Worm (Caenorhabditis elegans) whole organism, L4 larva: ENCODE measurements around the gene dpy-7.

Experiments
- F26F4.8 ChIP-seq: fragments of 200-800 bp; sonication (Bioruptor generic); conservative IDR thresholded peaks from 2 replicates; pipeline ENCODE4 v1.3.6; 2022; ENCODE audit warnings: missing genetic modification characterization, missing compliant biosample characterization
- F44E2.7 ChIP-seq: fragments of 200-800 bp; sonication (Bioruptor generic); IDR thresholded peaks from 2 replicates; pipeline ENCODE4 v2.1.2; 2022; ENCODE audit warnings: missing genetic modification characterization, missing compliant biosample characterization
- R02D3.7 ChIP-seq: fragments of 150-350 bp; sonication (generic microtip); optimal IDR thresholded peaks from 3 replicates; lab custom pipeline; 2014; ENCODE audit warnings: missing biosample characterization, missing genetic modification characterization
- T20F7.1 ChIP-seq: fragments of 200-800 bp; sonication (Bioruptor generic); optimal IDR thresholded peaks from 2 replicates; lab custom pipeline; 2018; ENCODE audit warnings: mild to moderate bottlenecking, missing genetic modification characterization, missing compliant biosample characterization
- T26A8.4 ChIP-seq: fragments of 200-800 bp; sonication (Bioruptor generic); IDR thresholded peaks from 2 replicates; pipeline ENCODE4 v1.3.6; 2022; ENCODE audit warnings: missing genetic modification characterization, missing compliant biosample characterization
- Y48G9A.11 ChIP-seq: fragments of 200-800 bp; sonication (Bioruptor generic); IDR thresholded peaks from 2 replicates; pipeline ENCODE4 v1.3.6; 2022; ENCODE audit warnings: missing genetic modification reagents, missing genetic modification characterization, missing compliant biosample characterization
- ZK337.2 ChIP-seq: fragments of 200-800 bp; sonication (Bioruptor generic); IDR thresholded peaks from 2 replicates; pipeline ENCODE4 v1.3.6; 2022; ENCODE audit warnings: missing genetic modification reagents, missing genetic modification characterization, missing compliant biosample characterization
- ZK546.5 ChIP-seq, 2 experiments: sonication (generic microtip); optimal IDR thresholded peaks; 2 replicates each; lab custom pipeline; 2017; ENCODE audit warnings: missing biosample characterization in 2 of 2, missing genetic modification characterization in 2 of 2
- aha-1 ChIP-seq: fragments of 150-350 bp; peaks from one replicate; lab custom pipeline; 2014; ENCODE audit warnings: missing biosample characterization, missing genetic modification characterization
- aly-2 ChIP-seq: sonication (generic microtip); optimal IDR thresholded peaks from 2 replicates; lab custom pipeline; 2018; ENCODE audit warnings: missing biosample characterization, missing genetic modification characterization
- ama-1 ChIP-seq: fragments of 150-350 bp; optimal IDR thresholded peaks from 2 replicates; lab custom pipeline; 2014; ENCODE audit warnings: inconsistent platforms, mixed read lengths
- arid-1 ChIP-seq: fragments of 200-800 bp; sonication (Bioruptor generic); conservative IDR thresholded peaks from 2 replicates; pipeline ENCODE4 v1.3.6; 2022; ENCODE audit warnings: missing genetic modification reagents, missing genetic modification characterization, missing compliant biosample characterization
- attf-4 ChIP-seq: sonication (generic microtip); optimal IDR thresholded peaks from 3 replicates; lab custom pipeline; 2017; ENCODE audit warnings: missing biosample characterization, missing genetic modification characterization
- ceh-20 ChIP-seq: fragments of 200-800 bp; sonication (Bioruptor generic); IDR thresholded peaks from 2 replicates; pipeline ENCODE4 v1.3.6; 2022; ENCODE audit warnings: missing genetic modification reagents, missing genetic modification characterization, missing compliant biosample characterization
- ceh-28 ChIP-seq: fragments of 150-350 bp; optimal IDR thresholded peaks from 2 replicates; lab custom pipeline; 2014; ENCODE audit warnings: missing biosample characterization, missing genetic modification reagents, missing genetic modification characterization
- ceh-44 ChIP-seq: fragments of 200-800 bp; sonication (Bioruptor generic); IDR thresholded peaks from 2 replicates; pipeline ENCODE4 v1.3.6; 2022; ENCODE audit warnings: missing genetic modification reagents, missing genetic modification characterization, missing compliant biosample characterization
- ces-1 ChIP-seq: fragments of 150-350 bp; sonication (generic microtip); optimal IDR thresholded peaks from 4 replicates; lab custom pipeline; 2014; ENCODE audit warnings: missing biosample characterization, missing genetic modification reagents, missing genetic modification characterization
- cey-2 ChIP-seq: sonication (generic microtip); optimal IDR thresholded peaks from 3 replicates; lab custom pipeline; 2017; ENCODE audit warnings: missing genetic modification characterization, mild to moderate bottlenecking, missing compliant biosample characterization, antibody characterized with exemption, borderline replicate concordance; ENCODE audit not compliant: insufficient read depth
- ctbp-1 ChIP-seq: fragments of 200-800 bp; sonication (Bioruptor generic); IDR thresholded peaks from 2 replicates; pipeline ENCODE4 v1.3.6; 2022; ENCODE audit warnings: missing genetic modification reagents, missing genetic modification characterization, missing compliant biosample characterization
- daf-19 ChIP-seq: fragments of 200-800 bp; sonication (Bioruptor generic); conservative IDR thresholded peaks from 2 replicates; pipeline ENCODE4 v1.3.6; 2022; ENCODE audit warnings: missing genetic modification characterization, missing compliant biosample characterization
- daf-8 ChIP-seq: fragments of 200-800 bp; sonication (Bioruptor generic); IDR thresholded peaks from 2 replicates; pipeline ENCODE4 v1.3.6; 2022; ENCODE audit warnings: missing genetic modification characterization, missing compliant biosample characterization
- dmd-8 ChIP-seq: fragments of 200-800 bp; sonication (Bioruptor generic); IDR thresholded peaks from 2 replicates; pipeline ENCODE4 v1.3.6; 2022; ENCODE audit warnings: missing genetic modification characterization, missing compliant biosample characterization
- dpl-1 ChIP-seq: fragments of 150-350 bp; optimal IDR thresholded peaks from 2 replicates; lab custom pipeline; 2014; ENCODE audit warnings: missing biosample characterization, missing genetic modification reagents, missing genetic modification characterization
- dve-1 ChIP-seq: sonication (generic microtip); optimal IDR thresholded peaks from 2 replicates; lab custom pipeline; 2017; ENCODE audit warnings: antibody characterized with exemption, mild to moderate bottlenecking, missing genetic modification characterization, missing compliant biosample characterization; ENCODE audit not compliant: insufficient read depth
- egl-27 ChIP-seq: sonication (generic microtip); optimal IDR thresholded peaks from 3 replicates; lab custom pipeline; 2017; ENCODE audit warnings: missing biosample characterization, missing genetic modification reagents, missing genetic modification characterization
- egl-43 ChIP-seq: fragments of 200-800 bp; sonication (Bioruptor generic); IDR thresholded peaks from 2 replicates; pipeline ENCODE4 v1.3.6; 2022; ENCODE audit warnings: missing genetic modification reagents, missing genetic modification characterization, missing compliant biosample characterization
- gei-8 ChIP-seq: fragments of 200-800 bp; sonication (Bioruptor generic); optimal IDR thresholded peaks from 2 replicates; lab custom pipeline; 2018; ENCODE audit warnings: mild to moderate bottlenecking, missing genetic modification characterization, missing compliant biosample characterization
- hmg-1.1 ChIP-seq: fragments of 200-800 bp; sonication (Bioruptor generic); IDR thresholded peaks from 2 replicates; pipeline ENCODE4 v1.3.6; 2022; ENCODE audit warnings: missing genetic modification reagents, missing genetic modification characterization, missing compliant biosample characterization
- jun-1 ChIP-seq: fragments of 150-350 bp; optimal IDR thresholded peaks from 2 replicates; lab custom pipeline; 2014; ENCODE audit warnings: missing biosample characterization, missing genetic modification reagents, missing genetic modification characterization
- lin-13 ChIP-seq: fragments of 150-350 bp; optimal IDR thresholded peaks from 2 replicates; lab custom pipeline; 2014; ENCODE audit warnings: missing biosample characterization, missing genetic modification reagents, missing genetic modification characterization
- lin-29 ChIP-seq: fragments of 200-800 bp; sonication (Bioruptor generic); IDR thresholded peaks from 2 replicates; pipeline ENCODE4 v1.3.6; 2022; ENCODE audit warnings: missing genetic modification reagents, missing genetic modification characterization, missing compliant biosample characterization
- lin-38 ChIP-seq: fragments of 200-800 bp; sonication (Bioruptor generic); IDR thresholded peaks from 2 replicates; pipeline ENCODE4 v1.3.6; 2022; ENCODE audit warnings: missing genetic modification reagents, missing genetic modification characterization, missing compliant biosample characterization
- madf-5 ChIP-seq, 2 experiments: fragments of 200-800 bp; sonication (Bioruptor generic); IDR thresholded peaks; 2 replicates each; pipeline ENCODE4 v1.3.6; 2022; ENCODE audit warnings: missing compliant biosample characterization in 2 of 2, missing genetic modification characterization in 2 of 2
- mxl-2 ChIP-seq: fragments of 200-800 bp; sonication (Bioruptor generic); conservative IDR thresholded peaks from 2 replicates; pipeline ENCODE4 v1.3.6; 2022; ENCODE audit warnings: missing genetic modification reagents, missing genetic modification characterization, missing compliant biosample characterization
- mxl-3 ChIP-seq: fragments of 200-800 bp; sonication (Bioruptor generic); optimal IDR thresholded peaks from 2 replicates; lab custom pipeline; 2018; ENCODE audit warnings: mild to moderate bottlenecking, missing genetic modification characterization, missing compliant biosample characterization
- nhr-11 ChIP-seq: fragments of 150-350 bp; optimal IDR thresholded peaks from 2 replicates; lab custom pipeline; 2014; ENCODE audit warnings: missing biosample characterization, missing genetic modification characterization
- nhr-111 ChIP-seq: fragments of 200-800 bp; sonication (Bioruptor generic); optimal IDR thresholded peaks from 2 replicates; lab custom pipeline; 2018; ENCODE audit warnings: mild to moderate bottlenecking, missing genetic modification characterization, missing compliant biosample characterization
- nhr-25 ChIP-seq: sonication (generic microtip); optimal IDR thresholded peaks from 2 replicates; lab custom pipeline; 2017; ENCODE audit warnings: missing genetic modification characterization, mild to moderate bottlenecking, missing compliant biosample characterization, antibody characterized with exemption, moderate library complexity, borderline replicate concordance; ENCODE audit not compliant: insufficient read depth
- nhr-28 ChIP-seq: fragments of 150-350 bp; optimal IDR thresholded peaks from 2 replicates; lab custom pipeline; 2014; ENCODE audit warnings: missing biosample characterization, missing genetic modification characterization
- nhr-48 ChIP-seq: sonication (generic microtip); optimal IDR thresholded peaks from 2 replicates; lab custom pipeline; 2016; ENCODE audit warnings: mild to moderate bottlenecking, missing genetic modification characterization, missing compliant biosample characterization
- nhr-76 ChIP-seq: fragments of 150-350 bp; optimal IDR thresholded peaks from 2 replicates; lab custom pipeline; 2014; ENCODE audit warnings: missing biosample characterization, missing genetic modification characterization
- rbr-2 ChIP-seq: sonication (generic microtip); optimal IDR thresholded peaks from 2 replicates; lab custom pipeline; 2016; ENCODE audit warnings: missing genotype, missing genetic modification characterization, missing compliant biosample characterization
- saeg-2 ChIP-seq: fragments of 200-800 bp; sonication (Bioruptor generic); IDR thresholded peaks from 2 replicates; pipeline ENCODE4 v1.3.6; 2022; ENCODE audit warnings: missing genetic modification reagents, missing genetic modification characterization, missing compliant biosample characterization
- set-16 ChIP-seq: fragments of 200-800 bp; sonication (Bioruptor generic); IDR thresholded peaks from 2 replicates; pipeline ENCODE4 v1.3.6; 2022; ENCODE audit warnings: missing genetic modification reagents, missing genetic modification characterization, missing compliant biosample characterization
- snpc-1.2 ChIP-seq: fragments of 200-800 bp; sonication (Bioruptor generic); IDR thresholded peaks from 2 replicates; pipeline ENCODE4 v1.3.6; 2022; ENCODE audit warnings: missing genetic modification reagents, missing genetic modification characterization, missing compliant biosample characterization
- spr-3 ChIP-seq: fragments of 200-800 bp; sonication (Bioruptor generic); optimal IDR thresholded peaks from 2 replicates; lab custom pipeline; 2018; ENCODE audit warnings: mild to moderate bottlenecking, missing genetic modification characterization, missing compliant biosample characterization
- tag-97 ChIP-seq: fragments of 200-800 bp; sonication (Bioruptor generic); IDR thresholded peaks from 2 replicates; pipeline ENCODE4 v1.3.6; 2022; ENCODE audit warnings: missing genetic modification characterization, missing compliant biosample characterization
- tra-1 ChIP-seq: fragments of 200-800 bp; sonication (Bioruptor generic); IDR thresholded peaks from 2 replicates; pipeline ENCODE4 v1.3.6; 2022; ENCODE audit warnings: missing genetic modification reagents, missing genetic modification characterization, missing compliant biosample characterization
- unc-130 ChIP-seq: sonication (generic microtip); optimal IDR thresholded peaks from 2 replicates; lab custom pipeline; 2016; ENCODE audit warnings: missing genetic modification reagents, missing genetic modification characterization, missing compliant biosample characterization
- unc-62 ChIP-seq, 3 experiments: fragments of 150-350 bp in 1 of 3; sonication (generic microtip); optimal IDR thresholded peaks in 2 of 3; peaks in 1 of 3; 1 replicate in 1 of 3; 2 replicates in 2 of 3; lab custom pipeline; 2014 to 2017; ENCODE audit warnings: missing biosample characterization in 3 of 3, missing genetic modification characterization in 3 of 3, missing genetic modification reagents in 3 of 3, missing genotype in 1 of 3
- zag-1 ChIP-seq: fragments of 150-350 bp; optimal IDR thresholded peaks from 2 replicates; lab custom pipeline; 2014; ENCODE audit warnings: missing biosample characterization, missing genetic modification characterization

The dpy-7 gene

ce11 chrX:7500970-7501369 lies 36.6 kb downstream of the dpy-7 start, which contains the start of gene uggt-1 (continued):
- TF ChIP-seq lin-38: no peak
- peak; percentile 85 for TF ChIP-seq T26A8.4
- no peak for TF ChIP-seq Y48G9A.11 (GFP tag; lab: Robert Waterston, UW)
- peak; percentile 48 for TF ChIP-seq ces-1 (GFP tag; lab: Kevin White, UChicago)
- TF ChIP-seq lin-29 (GFP tag; lab: Robert Waterston, UW): no peak
- no peak for TF ChIP-seq ZK337.2 (GFP tag; lab: Robert Waterston, UW)
- peak; percentile 85 for TF ChIP-seq nhr-28 (tag; lab: Kevin White, UChicago)
- peak; percentile 87 for TF ChIP-seq daf-19 (GFP tag; lab: Robert Waterston, UW)
- TF ChIP-seq gei-8 (GFP tag; lab: Kevin White, UChicago): no peak
- peak; percentile 95 for TF ChIP-seq mxl-3 (GFP tag; lab: Kevin White, UChicago)
- no peak for TF ChIP-seq spr-3
- 0 out of 2 replicates have a peak, but pooled peaks have one; percentile 69 for TF ChIP-seq tra-1 (GFP tag; lab: Robert Waterston, UW)
- no peak for TF ChIP-seq daf-8 (GFP tag; lab: Robert Waterston, UW)
- TF ChIP-seq ama-1 (lab: Kevin White, UChicago): no peak
- no peak for TF ChIP-seq nhr-76 (tag; lab: Kevin White, UChicago)
- no peak for TF ChIP-seq saeg-2 (GFP tag; lab: Robert Waterston, UW)
- peak; percentile 80 for TF ChIP-seq egl-43 (GFP tag; lab: Robert Waterston, UW)
- no peak for TF ChIP-seq set-16
- no peak for TF ChIP-seq F26F4.8 (GFP tag; lab: Robert Waterston, UW)
- TF ChIP-seq aly-2: no peak
- TF ChIP-seq egl-27 (tag; lab: Kevin White, UChicago): no peak
- TF ChIP-seq nhr-11 (tag; lab: Kevin White, UChicago): peak; percentile 88
- no peak for TF ChIP-seq nhr-111
- TF ChIP-seq aha-1 (tag; lab: Kevin White, UChicago): peak; percentile 94
- peak; percentile 44 for TF ChIP-seq jun-1
- TF ChIP-seq T20F7.1: peak; percentile 85
- peak; percentile 83 for TF ChIP-seq dpl-1 (GFP tag; lab: Kevin White, UChicago)
- TF ChIP-seq madf-5 (GFP tag; IDR thresholded peaks at IDR 0.05; lab: Robert Waterston, UW): no peak
- peak; percentile 95 for TF ChIP-seq hmg-1.1 (GFP tag; lab: Robert Waterston, UW)
- no peak for TF ChIP-seq cey-2 (tag; lab: Kevin White, UChicago)
- peak; percentile 82 for TF ChIP-seq nhr-48
- TF ChIP-seq ceh-20: peak; percentile 85
- TF ChIP-seq arid-1 (GFP tag; lab: Robert Waterston, UW): peak; percentile 79
- TF ChIP-seq ceh-44 (GFP tag; lab: Robert Waterston, UW): no peak
- TF ChIP-seq dmd-8: no peak
- TF ChIP-seq unc-62 (GFP tag; optimal IDR thresholded peaks at IDR 0.05 in 1 of 2; lab: Kevin White, UChicago): peak in 1 of 2 experiments; percentile 98
- TF ChIP-seq unc-62 (tag; optimal IDR thresholded peaks at IDR 0.05; lab: Kevin White, UChicago): no peak
- no peak for TF ChIP-seq attf-4 (tag; lab: Kevin White, UChicago)
- no peak for TF ChIP-seq tag-97
- no peak for TF ChIP-seq ZK546.5 (tag; optimal IDR thresholded peaks at IDR 0.05; lab: Kevin White, UChicago)
- TF ChIP-seq ceh-28 (tag; lab: Kevin White, UChicago): peak; percentile 43
- TF ChIP-seq nhr-25 (tag; lab: Kevin White, UChicago): peak; percentile 38
- TF ChIP-seq R02D3.7 (tag; lab: Kevin White, UChicago): no peak
- no peak for TF ChIP-seq F44E2.7
- TF ChIP-seq ctbp-1 (GFP tag; lab: Robert Waterston, UW): peak; percentile 78
- peak; percentile 84 for TF ChIP-seq lin-13 (GFP tag; lab: Kevin White, UChicago)
- no peak for TF ChIP-seq mxl-2 (GFP tag; lab: Robert Waterston, UW)
- no peak for TF ChIP-seq unc-130 (GFP tag; lab: Kevin White, UChicago)
- peak; percentile 99 for TF ChIP-seq dve-1 (tag; lab: Kevin White, UChicago)
- no peak for TF ChIP-seq snpc-1.2 (GFP tag; lab: Robert Waterston, UW)
- no peak for TF ChIP-seq zag-1 (tag; lab: Kevin White, UChicago)
- peak; percentile 96 for TF ChIP-seq rbr-2 (tag; lab: Kevin White, UChicago)
